Worm (Caenorhabditis elegans) whole organism, L2 larva: ENCODE data around the gene F28A12.10.
A peak's percentile ranks its signal among the peaks of the same experiment; 100 is the strongest.

Experiments
- C34F6.9 ChIP-seq: fragments of 150-350 bp; optimal IDR thresholded peaks from 2 replicates; lab custom pipeline; 2014; ENCODE audit warnings: missing biosample characterization, missing genetic modification characterization
- F13H6.1 ChIP-seq: sonication (generic microtip); optimal IDR thresholded peaks from 2 replicates; lab custom pipeline; 2016; ENCODE audit warnings: missing genetic modification characterization, missing compliant biosample characterization
- Y55F3AM.14 ChIP-seq: fragments of 200-800 bp; sonication (Bioruptor generic); optimal IDR thresholded peaks from 2 replicates; lab custom pipeline; 2018; ENCODE audit warnings: mild to moderate bottlenecking, missing genetic modification characterization, missing compliant biosample characterization
- ama-1 ChIP-seq: fragments of 150-350 bp; optimal IDR thresholded peaks from 2 replicates; lab custom pipeline; 2018; ENCODE audit warnings: inconsistent platforms
- blmp-1 ChIP-seq: sonication (generic microtip); optimal IDR thresholded peaks from 2 replicates; lab custom pipeline; 2017; ENCODE audit warnings: missing genetic modification characterization, mild to moderate bottlenecking, missing compliant biosample characterization, antibody characterized with exemption, moderate library complexity; ENCODE audit not compliant: insufficient read depth
- ceh-16 ChIP-seq: fragments of 150-350 bp; optimal IDR thresholded peaks from 2 replicates; lab custom pipeline; 2014; ENCODE audit warnings: missing biosample characterization, missing genetic modification characterization
- ceh-82 ChIP-seq: fragments of 150-350 bp; optimal IDR thresholded peaks from 2 replicates; lab custom pipeline; 2014; ENCODE audit warnings: missing biosample characterization, missing genetic modification characterization
- crh-2 ChIP-seq: sonication (generic microtip); optimal IDR thresholded peaks from 2 replicates; lab custom pipeline; 2017; ENCODE audit warnings: missing biosample characterization, missing genetic modification characterization
- egl-27 ChIP-seq: sonication (generic microtip); optimal IDR thresholded peaks from 3 replicates; lab custom pipeline; 2017; ENCODE audit warnings: missing biosample characterization, missing genetic modification reagents, missing genetic modification characterization
- elt-1 ChIP-seq: fragments of 150-350 bp; optimal IDR thresholded peaks from 2 replicates; lab custom pipeline; 2014; ENCODE audit warnings: missing biosample characterization, missing genetic modification characterization
- lin-11 ChIP-seq: fragments of 150-350 bp; sonication (generic microtip); optimal IDR thresholded peaks from 2 replicates; lab custom pipeline; 2014; ENCODE audit warnings: missing biosample characterization, missing genetic modification characterization, inconsistent platforms, mixed read lengths
- lin-13 ChIP-seq: fragments of 150-350 bp; optimal IDR thresholded peaks from 2 replicates; lab custom pipeline; 2014; ENCODE audit warnings: missing biosample characterization, missing genetic modification reagents, missing genetic modification characterization
- lin-39 ChIP-seq: fragments of 150-350 bp; optimal IDR thresholded peaks from 2 replicates; lab custom pipeline; 2014; ENCODE audit warnings: missing biosample characterization, missing genetic modification reagents, missing genetic modification characterization
- lsy-2 ChIP-seq, 2 experiments: fragments of 150-350 bp in 1 of 2; sonication (generic microtip) in 1 of 2; optimal IDR thresholded peaks; 2 replicates each; lab custom pipeline; 2014 to 2017; ENCODE audit warnings: missing biosample characterization in 2 of 2, missing genetic modification characterization in 2 of 2
- mbf-1 ChIP-seq: sonication (generic microtip); optimal IDR thresholded peaks from 2 replicates; lab custom pipeline; 2017; ENCODE audit warnings: missing biosample characterization, missing genetic modification characterization
- mdl-1 ChIP-seq, 2 experiments: fragments of 150-350 bp in 1 of 2; sonication (generic microtip) in 1 of 2; optimal IDR thresholded peaks; 2 replicates each; lab custom pipeline; 2017; ENCODE audit warnings: missing biosample characterization in 2 of 2, missing genetic modification characterization in 2 of 2
- nhr-12 ChIP-seq: fragments of 150-350 bp; optimal IDR thresholded peaks from 2 replicates; lab custom pipeline; 2014; ENCODE audit warnings: missing biosample characterization, missing genetic modification characterization
- nhr-129 ChIP-seq: fragments of 150-350 bp; optimal IDR thresholded peaks from 2 replicates; lab custom pipeline; 2014; ENCODE audit warnings: missing biosample characterization, missing genetic modification characterization
- nhr-21 ChIP-seq: fragments of 150-350 bp; optimal IDR thresholded peaks from 2 replicates; lab custom pipeline; 2014; ENCODE audit warnings: missing biosample characterization, missing genetic modification characterization
- nhr-25 ChIP-seq: fragments of 150-350 bp; sonication (generic microtip); optimal IDR thresholded peaks from 3 replicates; lab custom pipeline; 2014; ENCODE audit warnings: missing biosample characterization, missing genetic modification characterization
- nhr-6 ChIP-seq: fragments of 150-350 bp; optimal IDR thresholded peaks from 2 replicates; lab custom pipeline; 2014; ENCODE audit warnings: missing biosample characterization, missing genetic modification characterization
- nhr-77 ChIP-seq: fragments of 150-350 bp; optimal IDR thresholded peaks from 2 replicates; lab custom pipeline; 2014; ENCODE audit warnings: missing biosample characterization, missing genetic modification characterization
- sem-4 ChIP-seq: fragments of 150-350 bp; optimal IDR thresholded peaks from 2 replicates; lab custom pipeline; 2014; ENCODE audit warnings: missing biosample characterization, missing genetic modification reagents, missing genetic modification characterization
- skn-1 ChIP-seq: sonication (generic microtip); optimal IDR thresholded peaks from 2 replicates; lab custom pipeline; 2017; ENCODE audit warnings: missing biosample characterization, missing genetic modification characterization
- sma-3 ChIP-seq: sonication (generic microtip); optimal IDR thresholded peaks from 2 replicates; lab custom pipeline; 2016; ENCODE audit warnings: missing genetic modification reagents, missing genetic modification characterization, missing compliant biosample characterization
- sma-9 ChIP-seq, 2 experiments: fragments of 150-350 bp in 1 of 2; sonication (generic microtip) in 1 of 2; optimal IDR thresholded peaks; 2 replicates each; lab custom pipeline; 2014 to 2016; ENCODE audit warnings: missing genetic modification characterization in 2 of 2, mild to moderate bottlenecking in 1 of 2, missing biosample characterization in 1 of 2, missing compliant biosample characterization in 1 of 2, missing genetic modification reagents in 1 of 2, moderate library complexity in 1 of 2
- snpc-4 ChIP-seq: fragments of 150-350 bp; optimal IDR thresholded peaks from 2 replicates; lab custom pipeline; 2014; ENCODE audit warnings: missing biosample characterization, missing genetic modification characterization
- unc-55 ChIP-seq: fragments of 150-350 bp; sonication (generic microtip); optimal IDR thresholded peaks from 3 replicates; lab custom pipeline; 2014; ENCODE audit warnings: missing biosample characterization, missing genetic modification reagents, missing genetic modification characterization
- zag-1 ChIP-seq: fragments of 150-350 bp; optimal IDR thresholded peaks from 2 replicates; lab custom pipeline; 2014; ENCODE audit warnings: missing biosample characterization, missing genetic modification characterization
- ztf-1 ChIP-seq: fragments of 200-800 bp; sonication (Bioruptor generic); conservative IDR thresholded peaks from 2 replicates; pipeline ENCODE4 v1.3.6; 2022; ENCODE audit warnings: missing genetic modification characterization, missing compliant biosample characterization

F28A12.10 gene

DNA sequence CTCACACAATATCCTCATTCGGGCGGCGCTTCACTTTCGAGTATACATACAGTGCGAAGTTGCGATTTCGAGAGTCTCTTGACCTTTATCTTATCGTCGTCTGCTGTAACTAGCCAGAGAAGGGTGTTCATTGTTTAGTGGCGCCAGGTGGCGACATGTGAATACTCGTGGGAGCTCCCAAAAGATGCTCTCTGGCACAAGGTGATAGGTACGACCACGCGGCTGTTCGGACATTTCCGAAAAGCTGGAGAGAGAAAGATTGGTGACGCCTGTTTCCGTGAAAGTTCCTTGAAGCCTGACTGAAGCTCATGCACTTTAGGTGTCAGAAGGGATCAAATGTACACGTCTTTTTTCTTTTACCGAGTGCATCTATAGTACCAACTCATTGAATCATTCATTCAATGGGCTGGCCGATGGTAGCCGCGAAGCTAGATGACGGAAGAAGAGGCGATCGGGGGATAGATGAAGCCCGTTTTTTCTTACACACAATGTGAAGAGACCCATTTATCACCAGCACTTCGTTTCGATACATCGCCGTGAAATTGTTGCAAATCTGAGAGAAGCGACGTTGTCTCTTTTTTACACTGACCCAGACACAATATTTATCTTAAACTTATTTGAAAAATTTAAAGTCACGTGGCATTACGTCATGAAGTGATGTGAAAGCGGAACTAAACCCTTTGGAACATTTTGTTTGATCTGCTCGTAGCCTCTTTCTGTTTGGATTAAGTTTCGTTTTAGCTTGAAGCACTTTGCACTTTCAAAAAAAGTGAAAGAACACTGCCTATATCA lies 29.9 kb upstream of the F28A12.10 start:
- peak; percentile 33 for TF ChIP-seq nhr-129 (tag; lab: Kevin White, UChicago)
- TF ChIP-seq ama-1: no peak
- TF ChIP-seq F13H6.1 (tag; lab: Kevin White, UChicago): peak; percentile 71
- peak; percentile 78 for TF ChIP-seq sma-9 (GFP tag; optimal IDR thresholded peaks at IDR 0.05; lab: Kevin White, UChicago)
- TF ChIP-seq sma-9 (tag; optimal IDR thresholded peaks at IDR 0.05; lab: Kevin White, UChicago): no peak
- peak in 1 of 2 experiments; percentile 25 for TF ChIP-seq lsy-2 (tag; optimal IDR thresholded peaks at IDR 0.05; lab: Kevin White, UChicago)

- TF ChIP-seq ama-1 (no peak), sma-3 (GFP tag; lab: Kevin White, UChicago) (no peak), F13H6.1 (tag; lab: Kevin White, UChicago) (no peak), nhr-129 (tag; lab: Kevin White, UChicago) (no peak), elt-1 (tag; lab: Kevin White, UChicago) (no peak), lin-39 (tag; lab: Kevin White, UChicago) (no peak), nhr-77 (tag; lab: Kevin White, UChicago) (no peak), lsy-2 (tag; optimal IDR thresholded peaks at IDR 0.05; lab: Kevin White, UChicago) (no peak), nhr-12 (tag; lab: Kevin White, UChicago) (no peak), C34F6.9 (tag; lab: Kevin White, UChicago) (no peak), skn-1 (tag; lab: Kevin White, UChicago) (no peak), crh-2 (no peak), nhr-21 (tag; lab: Kevin White, UChicago) (no peak), lin-13 (no peak), nhr-6 (no peak)
Measured at ce11 chrV:8665765-8666164, 28.2 kb upstream of the F28A12.10 start, which contains the start of gene ZC190.4. TSS of gene ZC190.4 (plus strand) at chrV:8666065.

ce11 chrV:8663023-8663422 lies 25.5 kb upstream of the F28A12.10 start:
- TF ChIP-seq lsy-2 (tag; optimal IDR thresholded peaks at IDR 0.05; lab: Kevin White, UChicago) (peak in 1 of 2 experiments; percentile 29), C34F6.9 (tag; lab: Kevin White, UChicago) (peak; percentile 51), zag-1 (peak; percentile 80), F13H6.1 (tag; lab: Kevin White, UChicago) (peak; percentile 57), Y55F3AM.14 (peak; percentile 43), blmp-1 (tag; lab: Kevin White, UChicago) (no peak), elt-1 (tag; lab: Kevin White, UChicago) (no peak), sem-4 (peak; percentile 36), mbf-1 (no peak), ceh-82 (tag; lab: Kevin White, UChicago) (no peak), unc-55 (GFP tag; lab: Kevin White, UChicago) (peak; percentile 40), sma-9 (GFP tag; optimal IDR thresholded peaks at IDR 0.05; lab: Kevin White, UChicago) (peak; percentile 43), sma-9 (tag; optimal IDR thresholded peaks at IDR 0.05; lab: Kevin White, UChicago) (no peak), snpc-4 (tag; lab: Kevin White, UChicago) (peak; percentile 6), nhr-129 (tag; lab: Kevin White, UChicago) (peak; percentile 40)

DNA sequence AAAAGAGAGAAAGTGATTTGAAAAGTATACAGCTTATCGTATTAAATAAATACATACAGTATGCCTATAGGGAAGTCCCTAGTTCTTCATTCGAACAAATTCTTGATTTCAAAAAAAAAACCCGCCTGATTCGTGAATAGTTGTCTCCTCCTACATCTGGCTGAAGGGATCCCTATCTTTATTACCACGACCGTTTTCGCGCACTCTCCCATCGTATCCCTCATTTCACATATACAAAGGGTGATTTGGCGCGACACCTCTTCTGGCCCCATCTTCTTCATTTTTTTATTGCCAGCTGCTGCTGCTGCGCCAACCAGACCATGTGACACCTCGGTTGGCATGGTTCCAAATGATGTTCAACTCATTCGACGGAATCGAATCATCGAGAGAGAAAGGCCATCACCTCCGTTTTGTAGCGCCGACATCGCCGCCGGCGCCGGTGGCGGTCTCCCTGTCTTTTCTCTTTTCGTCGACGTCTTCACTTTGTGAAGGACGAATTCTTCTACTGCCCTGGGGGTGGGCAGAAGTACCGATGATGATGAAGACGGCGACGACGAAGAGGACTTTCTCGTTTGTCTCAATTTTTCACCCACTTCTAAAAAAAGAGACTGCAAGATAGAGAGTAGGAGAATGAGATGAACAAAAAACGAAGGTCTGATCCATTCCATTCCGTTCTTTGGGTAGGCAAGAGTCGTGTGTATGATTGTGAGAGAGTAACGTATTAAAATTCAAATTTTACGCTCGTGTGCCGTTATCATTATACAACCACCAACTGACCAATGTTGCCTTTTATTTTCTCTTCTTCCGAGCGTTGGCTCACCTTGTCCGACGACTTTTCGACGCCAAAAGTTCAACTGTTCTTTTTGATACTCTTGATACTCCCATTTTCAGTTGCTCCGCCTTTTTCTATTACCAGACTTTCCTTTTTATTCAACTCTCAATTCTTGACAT lies 24.8 kb upstream of the F28A12.10 start:
- peak; percentile 91 for TF ChIP-seq blmp-1 (tag; lab: Kevin White, UChicago)
- TF ChIP-seq egl-27 (tag; lab: Kevin White, UChicago): peak; percentile 65
- peak; percentile 82 for TF ChIP-seq sma-3 (GFP tag; lab: Kevin White, UChicago)
- no peak for TF ChIP-seq zag-1
- peak; percentile 54 for TF ChIP-seq F13H6.1 (tag; lab: Kevin White, UChicago)
- TF ChIP-seq unc-55 (GFP tag; lab: Kevin White, UChicago): no peak
- TF ChIP-seq lsy-2 (tag; optimal IDR thresholded peaks at IDR 0.05; lab: Kevin White, UChicago): peak in 1 of 2 experiments; percentile 21
- peak in 1 of 2 experiments; percentile 20 for TF ChIP-seq mdl-1 (tag; optimal IDR thresholded peaks at IDR 0.05; lab: Kevin White, UChicago)
- TF ChIP-seq nhr-25 (tag; lab: Kevin White, UChicago): peak; percentile 93
- TF ChIP-seq nhr-21 (tag; lab: Kevin White, UChicago): peak; percentile 56
- peak; percentile 66 for TF ChIP-seq Y55F3AM.14
- TF ChIP-seq sma-9 (GFP tag; optimal IDR thresholded peaks at IDR 0.05; lab: Kevin White, UChicago): peak; percentile 81
- no peak for TF ChIP-seq sma-9 (tag; optimal IDR thresholded peaks at IDR 0.05; lab: Kevin White, UChicago)
- TF ChIP-seq sem-4: peak; percentile 76
- peak; percentile 43 for TF ChIP-seq ceh-16 (tag; lab: Kevin White, UChicago)
- no peak for TF ChIP-seq ztf-1 (GFP tag; lab: Robert Waterston, UW)
- TF ChIP-seq nhr-129 (tag; lab: Kevin White, UChicago): peak; percentile 35
- no peak for TF ChIP-seq lin-11 (tag; lab: Kevin White, UChicago)
